Fruit fly (Drosophila melanogaster) whole organism, embryonic: ENCODE results near the gene Tps1.

ENCODE experiments used
- Ada2b ChIP-seq: fragments of 200-800 bp; sonication (Bioruptor generic); IDR thresholded peaks from 2 replicates; pipeline ENCODE4 v1.3.6; 2022; ENCODE audit warnings: missing biosample characterization, missing genetic modification characterization
- CG10267 ChIP-seq: fragments of 200-800 bp; sonication (Bioruptor generic); optimal IDR thresholded peaks from 2 replicates; lab custom pipeline; 2018; ENCODE audit warnings: missing biosample characterization, mild to moderate bottlenecking, missing genetic modification characterization, moderate library complexity
- CG10274 ChIP-seq: fragments of 200-800 bp; sonication (Bioruptor generic); optimal IDR thresholded peaks from 3 replicates; lab custom pipeline; 2017; ENCODE audit warnings: missing biosample characterization, mild to moderate bottlenecking, missing genetic modification characterization
- CG10321 ChIP-seq: fragments of 200-800 bp; sonication (Bioruptor generic); IDR thresholded peaks from 2 replicates; pipeline ENCODE4 v1.3.6; 2022; ENCODE audit warnings: missing biosample characterization, missing genetic modification characterization
- CG11085 ChIP-seq: fragments of 200-800 bp; sonication (Bioruptor generic); IDR thresholded peaks from 2 replicates; pipeline ENCODE4 v1.3.6; 2022; ENCODE audit warnings: missing biosample characterization, missing genetic modification characterization
- CG12659 ChIP-seq: fragments of 200-800 bp; sonication (Bioruptor generic); optimal IDR thresholded peaks from 3 replicates; lab custom pipeline; 2017; ENCODE audit warnings: mild to moderate bottlenecking, missing biosample characterization, missing genetic modification reagents, missing genetic modification characterization
- CG13123 ChIP-seq: fragments of 200-800 bp; sonication (Bioruptor generic); optimal IDR thresholded peaks from 2 replicates; lab custom pipeline; 2016; ENCODE audit warnings: missing biosample characterization, missing genetic modification characterization
- CG13287 ChIP-seq: fragments of 200-800 bp; sonication (Bioruptor generic); IDR thresholded peaks from 2 replicates; pipeline ENCODE4 v1.3.6; 2022; ENCODE audit warnings: missing biosample characterization, missing genetic modification characterization; ENCODE audit not compliant: partially characterized antibody
- CG15073 ChIP-seq: fragments of 200-800 bp; sonication (Bioruptor generic); optimal IDR thresholded peaks from 2 replicates; lab custom pipeline; 2016; ENCODE audit warnings: missing biosample characterization, missing genetic modification characterization
- CG32532 ChIP-seq: fragments of 200-800 bp; sonication (Bioruptor generic); IDR thresholded peaks from 2 replicates; pipeline ENCODE4 v1.3.6; 2022; ENCODE audit warnings: missing biosample characterization, missing genetic modification characterization
- CG32772 ChIP-seq: fragments of 200-800 bp; sonication (Bioruptor generic); IDR thresholded peaks from 2 replicates; pipeline ENCODE4 v1.3.6; 2022; ENCODE audit warnings: missing biosample characterization, missing genetic modification characterization
- CG33213 ChIP-seq: fragments of 200-800 bp; sonication (Bioruptor generic); optimal IDR thresholded peaks from 3 replicates; lab custom pipeline; 2016; ENCODE audit warnings: missing biosample characterization, missing genetic modification characterization
- CG33557 ChIP-seq: fragments of 200-800 bp; sonication (Bioruptor generic); optimal IDR thresholded peaks from 2 replicates; lab custom pipeline; 2019; ENCODE audit warnings: missing biosample characterization, mild to moderate bottlenecking, missing genetic modification characterization, moderate library complexity
- CG3847 ChIP-seq: fragments of 200-800 bp; sonication (Bioruptor generic); IDR thresholded peaks from 2 replicates; pipeline ENCODE4 v1.3.6; 2022; ENCODE audit warnings: missing biosample characterization, missing genetic modification characterization
- CG4360 ChIP-seq: fragments of 200-800 bp; sonication (Bioruptor generic); IDR thresholded peaks from 2 replicates; pipeline ENCODE4 v1.3.6; 2022; ENCODE audit warnings: missing biosample characterization, missing genetic modification characterization
- CG4707 ChIP-seq: fragments of 200-800 bp; sonication (Bioruptor generic); optimal IDR thresholded peaks from 2 replicates; lab custom pipeline; 2018; ENCODE audit warnings: missing biosample characterization, mild to moderate bottlenecking, missing genetic modification characterization, moderate library complexity
- CG4730 ChIP-seq: fragments of 200-800 bp; sonication (Bioruptor generic); IDR thresholded peaks from 2 replicates; pipeline ENCODE4 v1.3.6; 2022; ENCODE audit warnings: missing biosample characterization, missing genetic modification characterization
- CG7271 ChIP-seq: fragments of 200-800 bp; sonication (Bioruptor generic); optimal IDR thresholded peaks from 2 replicates; lab custom pipeline; 2018; ENCODE audit warnings: missing biosample characterization, mild to moderate bottlenecking, missing genetic modification characterization, moderate library complexity
- CG7963 ChIP-seq: fragments of 200-800 bp; sonication (Bioruptor generic); IDR thresholded peaks from 3 replicates; pipeline ENCODE4 v1.3.6; 2022; ENCODE audit warnings: missing biosample characterization, missing genetic modification characterization; ENCODE audit not compliant: partially characterized antibody
- CG7987 ChIP-seq: fragments of 200-800 bp; sonication (Bioruptor generic); optimal IDR thresholded peaks from 2 replicates; lab custom pipeline; 2018; ENCODE audit warnings: missing biosample characterization, mild to moderate bottlenecking, missing genetic modification characterization, moderate library complexity
- CG9609 ChIP-seq: fragments of 200-800 bp; sonication (Bioruptor generic); optimal IDR thresholded peaks from 3 replicates; lab custom pipeline; 2016; ENCODE audit warnings: missing biosample characterization, missing genetic modification characterization
- D19A ChIP-seq: fragments of 200-800 bp; optimal IDR thresholded peaks from 3 replicates; lab custom pipeline; 2019; ENCODE audit warnings: missing biosample characterization, mild to moderate bottlenecking, missing genetic modification characterization, moderate library complexity
- Dbx ChIP-seq: fragments of 200-800 bp; sonication (Bioruptor generic); IDR thresholded peaks from 3 replicates; pipeline ENCODE4 v1.3.6; 2022; ENCODE audit warnings: missing biosample characterization, missing genetic modification characterization
- Drgx ChIP-seq: fragments of 200-800 bp; sonication (Bioruptor generic); IDR thresholded peaks from 2 replicates; pipeline ENCODE4 v1.3.6; 2022; ENCODE audit warnings: missing biosample characterization, missing genetic modification characterization
- Ets65A ChIP-seq: fragments of 200-800 bp; sonication (Bioruptor generic); peaks from one replicate; lab custom pipeline; 2016; ENCODE audit warnings: missing biosample characterization, missing genetic modification characterization
- HLHmδ ChIP-seq: fragments of 200-800 bp; sonication (Bioruptor generic); optimal IDR thresholded peaks from 2 replicates; lab custom pipeline; 2018; ENCODE audit warnings: missing biosample characterization, mild to moderate bottlenecking, missing genetic modification characterization, moderate library complexity
- Hr3 ChIP-seq: fragments of 200-800 bp; sonication (Bioruptor generic); optimal IDR thresholded peaks from 3 replicates; lab custom pipeline; 2016; ENCODE audit warnings: missing biosample characterization, missing genetic modification characterization
- Hr39 ChIP-seq: fragments of >200 bp; optimal IDR thresholded peaks from 2 replicates; lab custom pipeline; 2017
- Hr78 ChIP-seq, 2 experiments: fragments of 200-800 bp in 1 of 2; fragments of >200 bp in 1 of 2; sonication (Bioruptor generic) in 1 of 2; optimal IDR thresholded peaks; 2 replicates each; lab custom pipeline; 2017 to 2019; ENCODE audit warnings: missing biosample characterization in 2 of 2, missing genetic modification characterization in 2 of 2, mild to moderate bottlenecking in 1 of 2, moderate library complexity in 1 of 2
- Kr ChIP-seq: fragments of 200-800 bp; sonication (Bioruptor generic); optimal IDR thresholded peaks from 2 replicates; lab custom pipeline; 2017; ENCODE audit warnings: missing biosample characterization, mild to moderate bottlenecking, missing genetic modification characterization
- Lhr ChIP-seq: fragments of 200-800 bp; sonication (Bioruptor generic); optimal IDR thresholded peaks from 3 replicates; lab custom pipeline; 2017; ENCODE audit warnings: mild to moderate bottlenecking, missing biosample characterization, missing genetic modification reagents, missing genetic modification characterization
- MBD-R2 ChIP-seq: fragments of 200-800 bp; sonication (Bioruptor generic); IDR thresholded peaks from 2 replicates; pipeline ENCODE4 v1.3.6; 2022; ENCODE audit warnings: missing biosample characterization, missing genetic modification characterization
- Myb ChIP-seq: fragments of 200-800 bp; sonication (Bioruptor generic); optimal IDR thresholded peaks from 2 replicates; lab custom pipeline; 2016; ENCODE audit warnings: missing biosample characterization, missing genetic modification characterization
- NC2β ChIP-seq: fragments of 200-800 bp; sonication (Bioruptor generic); optimal IDR thresholded peaks from 2 replicates; lab custom pipeline; 2016; ENCODE audit warnings: missing biosample characterization, missing genetic modification characterization
- Sin3A ChIP-seq: fragments of >200 bp; optimal IDR thresholded peaks from 2 replicates; lab custom pipeline; 2018
- YL-1 ChIP-seq: fragments of 200-800 bp; sonication (Bioruptor generic); optimal IDR thresholded peaks from 3 replicates; lab custom pipeline; 2017; ENCODE audit warnings: missing biosample characterization, mild to moderate bottlenecking, missing genetic modification characterization
- al ChIP-seq: fragments of 200-800 bp; sonication (Bioruptor generic); IDR thresholded peaks from 2 replicates; pipeline ENCODE4 v1.3.6; 2022; ENCODE audit warnings: missing biosample characterization, missing genetic modification characterization
- crc ChIP-seq: fragments of 200-800 bp; sonication (Bioruptor generic); optimal IDR thresholded peaks from 2 replicates; lab custom pipeline; 2016; ENCODE audit warnings: missing biosample characterization, missing genetic modification characterization
- dysf ChIP-seq: fragments of 200-800 bp; sonication (Bioruptor generic); IDR thresholded peaks from 3 replicates; pipeline ENCODE4 v1.3.6; 2022; ENCODE audit warnings: missing biosample characterization, missing genetic modification characterization
- eve ChIP-seq, 2 experiments: fragments of >200 bp; optimal IDR thresholded peaks; 2 replicates each; lab custom pipeline; 2017; ENCODE audit warnings: missing biosample characterization in 2 of 2, missing genetic modification characterization in 2 of 2
- ewg ChIP-seq: fragments of 200-800 bp; sonication (Bioruptor generic); optimal IDR thresholded peaks from 3 replicates; lab custom pipeline; 2017; ENCODE audit warnings: mild to moderate bottlenecking, missing biosample characterization, missing genetic modification reagents, missing genetic modification characterization
- gcm ChIP-seq: fragments of 200-800 bp; sonication (Bioruptor generic); optimal IDR thresholded peaks from 2 replicates; lab custom pipeline; 2019; ENCODE audit warnings: missing biosample characterization, mild to moderate bottlenecking, missing genetic modification characterization, moderate library complexity
- gem ChIP-seq: fragments of 200-800 bp; sonication (Bioruptor generic); optimal IDR thresholded peaks from 2 replicates; lab custom pipeline; 2019; ENCODE audit warnings: missing biosample characterization, mild to moderate bottlenecking, missing genetic modification characterization, moderate library complexity
- hkb ChIP-seq, 2 experiments: fragments of 200-800 bp in 1 of 2; fragments of >200 bp in 1 of 2; sonication (Bioruptor generic) in 1 of 2; IDR thresholded peaks in 1 of 2; optimal IDR thresholded peaks in 1 of 2; 2 replicates each; pipeline versions ENCODE4 v1.3.6 to Lab custom; 2017 to 2022; ENCODE audit warnings: missing biosample characterization in 1 of 2, missing genetic modification characterization in 1 of 2
- kah ChIP-seq: fragments of 200-800 bp; sonication (Bioruptor generic); optimal IDR thresholded peaks from 2 replicates; lab custom pipeline; 2018; ENCODE audit warnings: missing biosample characterization, mild to moderate bottlenecking, missing genetic modification characterization
- lmd ChIP-seq: fragments of 200-800 bp; sonication (Bioruptor generic); IDR thresholded peaks from 2 replicates; pipeline ENCODE4 v1.3.6; 2022; ENCODE audit warnings: missing biosample characterization, missing genetic modification characterization
- p53 ChIP-seq: fragments of 200-800 bp; sonication (Bioruptor generic); optimal IDR thresholded peaks from 2 replicates; lab custom pipeline; 2016; ENCODE audit warnings: missing biosample characterization, missing genetic modification characterization
- pb ChIP-seq: fragments of 200-800 bp; sonication (Bioruptor generic); optimal IDR thresholded peaks from 3 replicates; lab custom pipeline; 2016; ENCODE audit warnings: missing biosample characterization, missing genetic modification characterization
- repo ChIP-seq: fragments of 200-800 bp; sonication (Bioruptor generic); optimal IDR thresholded peaks from 2 replicates; lab custom pipeline; 2016; ENCODE audit warnings: missing biosample characterization, missing genetic modification characterization
- stwl ChIP-seq: fragments of 200-800 bp; sonication (Bioruptor generic); optimal IDR thresholded peaks from 3 replicates; lab custom pipeline; 2018; ENCODE audit warnings: missing biosample characterization, mild to moderate bottlenecking, missing genetic modification characterization, moderate library complexity

Gene Tps1

DNA sequence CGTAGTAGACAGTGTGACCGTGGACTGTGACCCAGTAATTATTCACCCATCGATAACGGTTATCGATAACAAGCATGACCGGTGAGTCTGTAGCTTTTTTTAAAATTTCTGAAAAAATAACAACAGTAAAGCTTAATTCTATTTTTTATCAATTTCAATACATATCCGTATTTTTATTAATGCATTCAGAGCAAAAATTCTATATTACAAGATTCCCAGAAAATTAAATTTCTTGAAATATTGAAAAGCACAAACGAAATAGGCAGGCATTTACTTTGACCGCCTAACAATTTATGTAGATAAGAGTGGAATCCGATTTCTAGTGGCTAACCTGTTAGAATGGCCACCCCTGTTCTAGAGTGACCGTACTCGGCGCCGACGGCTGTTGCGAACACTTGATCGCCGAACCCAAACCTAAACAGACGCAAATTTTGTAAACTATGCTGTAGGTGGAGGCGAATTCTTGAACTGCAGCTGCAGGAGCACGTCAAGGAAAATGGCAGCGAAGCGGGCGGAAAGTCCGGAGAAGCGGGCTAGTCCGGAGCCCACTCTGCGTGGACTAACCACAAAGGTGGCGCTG is 5.8 kb downstream of the Tps1 start, which contains the start of gene CG3652 (continued):
- TF ChIP-seq YL-1 (GFP tag; lab: Kevin White, UChicago): peak; percentile 61
- no peak for TF ChIP-seq CG4360 (GFP tag; lab: Robert Waterston, UW)
- no peak for TF ChIP-seq CG11085 (GFP tag; lab: Robert Waterston, UW)
- TF ChIP-seq CG9609 (GFP tag; lab: Kevin White, UChicago): peak; percentile 19
- no peak for TF ChIP-seq gcm (GFP tag; lab: Kevin White, UChicago)
- TF ChIP-seq Kr (GFP tag; lab: Kevin White, UChicago): no peak
- no peak for TF ChIP-seq CG4707 (GFP tag; lab: Kevin White, UChicago)
- TF ChIP-seq MBD-R2 (GFP tag; lab: Robert Waterston, UW): peak; percentile 55
- peak; percentile 70 for TF ChIP-seq CG12659 (GFP tag; lab: Kevin White, UChicago)
- TF ChIP-seq Hr39 (lab: Kevin White, UChicago): no peak
- TF ChIP-seq Lhr (GFP tag; lab: Kevin White, UChicago): peak; percentile 21
- no peak for TF ChIP-seq CG10274 (GFP tag; lab: Kevin White, UChicago)
- no peak for TF ChIP-seq p53
- no peak for TF ChIP-seq CG7963
- no peak for TF ChIP-seq CG3847 (GFP tag; lab: Robert Waterston, UW)
- TF ChIP-seq CG33213 (GFP tag; lab: Kevin White, UChicago): no peak
- TF ChIP-seq Drgx (GFP tag; lab: Robert Waterston, UW): no peak
- TF ChIP-seq Hr3 (GFP tag; lab: Kevin White, UChicago): peak; percentile 30
- no peak for TF ChIP-seq Ada2b (GFP tag; lab: Robert Waterston, UW)
- TF ChIP-seq NC2β (GFP tag; lab: Kevin White, UChicago): peak; percentile 14
- peak; percentile 62 for TF ChIP-seq CG10267
- no peak for TF ChIP-seq crc
- no peak for TF ChIP-seq CG10321 (GFP tag; lab: Robert Waterston, UW)
- no peak for TF ChIP-seq gem
- 0 out of 3 replicates have a peak, but pooled peaks have one; percentile 21 for TF ChIP-seq Dbx
- 0 out of 2 replicates have a peak, but pooled peaks have one; percentile 20 for TF ChIP-seq lmd (GFP tag; lab: Robert Waterston, UW)
- no peak for TF ChIP-seq repo (GFP tag; lab: Kevin White, UChicago)
- no peak for TF ChIP-seq dysf
- TF ChIP-seq Hr78 (GFP tag; optimal IDR thresholded peaks at IDR 0.05; lab: Kevin White, UChicago): no peak
- no peak for TF ChIP-seq CG7987 (GFP tag; lab: Kevin White, UChicago)
- TF ChIP-seq CG33557 (GFP tag; lab: Kevin White, UChicago): no peak
- TF ChIP-seq hkb (optimal IDR thresholded peaks at IDR 0.05; lab: Kevin White, UChicago): peak; percentile 20
- TF ChIP-seq hkb (GFP tag; IDR thresholded peaks at IDR 0.05; lab: Robert Waterston, UW): no peak
- TF ChIP-seq Ets65A (GFP tag; lab: Kevin White, UChicago): peak; percentile 43
- peak; percentile 84 for TF ChIP-seq Sin3A (lab: Kevin White, UChicago)
- TF ChIP-seq CG4730: no peak
- TF ChIP-seq D19A (tag; lab: Kevin White, UChicago): no peak
- TF ChIP-seq al (GFP tag; lab: Robert Waterston, UW): peak; percentile 20; the same call in 1 of the 2 replicates
- no peak for TF ChIP-seq CG15073 (GFP tag; lab: Kevin White, UChicago)
- no peak for TF ChIP-seq CG13123 (GFP tag; lab: Kevin White, UChicago)
- TF ChIP-seq kah: no peak
- no peak for TF ChIP-seq HLHmδ (GFP tag; lab: Kevin White, UChicago)
- no peak for TF ChIP-seq CG7271 (tag; lab: Kevin White, UChicago)
- TF ChIP-seq Myb: peak; percentile 68
- TF ChIP-seq eve (GFP tag; optimal IDR thresholded peaks at IDR 0.05; lab: Kevin White, UChicago): no peak
- TF ChIP-seq CG32532 (GFP tag; lab: Robert Waterston, UW): 0 out of 2 replicates have a peak, but pooled peaks have one; percentile 13
- no peak for TF ChIP-seq ewg
- TF ChIP-seq CG32772 (GFP tag; lab: Robert Waterston, UW): 0 out of 2 replicates have a peak, but pooled peaks have one; percentile 8
- TF ChIP-seq CG13287 (GFP tag; lab: Robert Waterston, UW): peak; percentile 58
- TF ChIP-seq pb (GFP tag; lab: Kevin White, UChicago): no peak
- TF ChIP-seq stwl (tag; lab: Kevin White, UChicago): peak; percentile 38
